Fruit fly (Drosophila melanogaster): ENCODE data around the gene TyrRII.

DNA sequence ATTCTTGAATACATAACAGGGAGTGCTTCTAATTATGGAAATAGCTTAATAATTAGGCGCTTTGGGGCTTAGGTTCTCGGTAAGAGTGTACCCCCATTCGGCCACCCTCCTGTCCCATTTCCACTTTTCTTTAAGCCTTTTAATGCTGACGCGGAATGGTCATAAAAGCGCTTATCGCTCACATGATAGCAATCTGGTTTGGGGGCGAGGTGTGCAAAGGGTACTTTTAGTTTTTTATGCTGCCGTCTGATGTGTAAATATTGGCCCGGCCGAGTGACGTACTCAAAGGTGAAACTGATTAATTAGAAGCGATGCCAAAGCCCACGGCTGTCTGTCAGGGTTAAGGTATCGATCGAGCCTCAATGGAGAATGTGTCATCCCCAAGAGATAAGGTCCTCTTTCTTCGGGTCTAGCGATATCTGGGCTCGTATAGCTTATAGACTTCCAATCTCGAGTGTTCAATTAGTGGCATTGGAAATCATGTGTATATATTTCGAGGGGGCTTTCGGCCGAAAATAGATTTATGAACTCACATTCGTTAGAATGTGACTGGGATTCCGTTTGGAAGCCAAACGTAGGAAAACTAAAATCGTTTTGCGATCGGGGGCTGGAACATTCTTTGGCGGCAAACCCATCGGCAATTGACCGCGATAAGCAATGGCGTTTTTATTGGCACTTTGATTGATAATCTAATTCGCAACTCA lies 23.5 kb downstream of the TyrRII start:
- TF ChIP-seq Pif1A (GFP tag; optimal IDR thresholded peaks at IDR 0.05) (no peak), CG4496 (GFP tag; IDR thresholded peaks at IDR 0.05) (no peak)

Data from whole organism, pupa.